Worm (Caenorhabditis elegans) whole organism, L1 larva: ENCODE measurements around the gene ilcr-1.
A peak's percentile ranks its signal among the peaks of the same experiment; 100 is the strongest.

ENCODE experiments used
- C16A3.4 ChIP-seq: fragments of 150-350 bp; optimal IDR thresholded peaks from 2 replicates; lab custom pipeline; 2014; ENCODE audit warnings: missing biosample characterization, missing genetic modification characterization
- C34B4.2 ChIP-seq: sonication (generic microtip); optimal IDR thresholded peaks from 2 replicates; lab custom pipeline; 2017; ENCODE audit warnings: mild to moderate bottlenecking, missing genetic modification characterization, missing compliant biosample characterization
- Y116A8C.19 ChIP-seq: sonication (generic microtip); optimal IDR thresholded peaks from 2 replicates; lab custom pipeline; 2016; ENCODE audit warnings: missing compliant biosample characterization, missing genetic modification characterization, borderline replicate concordance
- ceh-82 ChIP-seq, 3 experiments: fragments of 150-350 bp in 1 of 3; sonication (generic microtip) in 2 of 3; optimal IDR thresholded peaks; 2 replicates each; lab custom pipeline; 2014 to 2017; ENCODE audit warnings: missing biosample characterization in 3 of 3, missing genetic modification characterization in 3 of 3
- ces-1 ChIP-seq: fragments of 150-350 bp; optimal IDR thresholded peaks from 2 replicates; lab custom pipeline; 2014; ENCODE audit warnings: missing biosample characterization, missing genetic modification reagents, missing genetic modification characterization
- dpl-1 ChIP-seq, 3 experiments: fragments of 150-350 bp in 2 of 3; sonication (generic microtip) in 1 of 3; optimal IDR thresholded peaks; 2 replicates each; lab custom pipeline; 2014 to 2017; ENCODE audit warnings: missing biosample characterization in 3 of 3, missing genetic modification characterization in 3 of 3, missing genetic modification reagents in 3 of 3
- dsc-1 ChIP-seq: sonication (generic microtip); optimal IDR thresholded peaks from 2 replicates; lab custom pipeline; 2016; ENCODE audit warnings: mild to moderate bottlenecking, missing genetic modification characterization, missing compliant biosample characterization
- efl-1 ChIP-seq, 4 experiments: fragments of 150-350 bp; optimal IDR thresholded peaks in 3 of 4; peaks in 1 of 4; 1 replicate in 1 of 4; 2 replicates in 3 of 4; lab custom pipeline; 2014; ENCODE audit warnings: missing biosample characterization in 2 of 4, missing genetic modification characterization in 2 of 4, missing genetic modification reagents in 2 of 4
- egl-13 ChIP-seq: sonication (generic microtip); optimal IDR thresholded peaks from 2 replicates; lab custom pipeline; 2016; ENCODE audit warnings: missing genotype, missing genetic modification reagents, missing genetic modification characterization, missing compliant biosample characterization
- elt-2 ChIP-seq: sonication (generic microtip); optimal IDR thresholded peaks from 2 replicates; lab custom pipeline; 2016; ENCODE audit warnings: missing genetic modification characterization, mild to moderate bottlenecking, inconsistent platforms, missing compliant biosample characterization, missing genetic modification reagents
- fkh-10 ChIP-seq: sonication (generic microtip); optimal IDR thresholded peaks from 2 replicates; lab custom pipeline; 2017; ENCODE audit warnings: missing biosample characterization, missing genetic modification reagents, missing genetic modification characterization
- fkh-8 ChIP-seq: sonication (generic microtip); optimal IDR thresholded peaks from 2 replicates; lab custom pipeline; 2016; ENCODE audit warnings: mild to moderate bottlenecking, missing genetic modification characterization, missing compliant biosample characterization
- fos-1 ChIP-seq: fragments of 150-350 bp; optimal IDR thresholded peaks from 2 replicates; lab custom pipeline; 2014; ENCODE audit warnings: missing biosample characterization, missing genetic modification characterization
- isw-1 ChIP-seq: fragments of 200-800 bp; sonication (Bioruptor generic); IDR thresholded peaks from 2 replicates; pipeline ENCODE4 v1.3.6; 2022; ENCODE audit warnings: missing genetic modification characterization, missing compliant biosample characterization
- jun-1 ChIP-seq: fragments of 150-350 bp; optimal IDR thresholded peaks from 2 replicates; lab custom pipeline; 2014; ENCODE audit warnings: missing biosample characterization, missing genetic modification reagents, missing genetic modification characterization
- lin-14 ChIP-seq: fragments of 200-800 bp; sonication (Bioruptor generic); optimal IDR thresholded peaks from 2 replicates; lab custom pipeline; 2018; ENCODE audit warnings: mild to moderate bottlenecking, missing genetic modification characterization, moderate library complexity, missing compliant biosample characterization
- lin-35 ChIP-seq, 2 experiments: fragments of 150-350 bp; optimal IDR thresholded peaks; 2 replicates each; lab custom pipeline; 2014; ENCODE audit warnings: missing biosample characterization in 2 of 2, missing genetic modification characterization in 2 of 2, missing genetic modification reagents in 2 of 2
- lsy-2 ChIP-seq, 2 experiments: fragments of 150-350 bp; optimal IDR thresholded peaks; 2 replicates each; lab custom pipeline; 2014; ENCODE audit warnings: missing biosample characterization in 2 of 2, missing genetic modification characterization in 2 of 2
- mdl-1 ChIP-seq, 2 experiments: fragments of 150-350 bp; optimal IDR thresholded peaks; 2 replicates each; lab custom pipeline; 2014 to 2017; ENCODE audit warnings: missing biosample characterization in 2 of 2, missing genetic modification characterization in 2 of 2, inconsistent platforms in 1 of 2
- mep-1 ChIP-seq: fragments of 150-350 bp; optimal IDR thresholded peaks from 2 replicates; lab custom pipeline; 2014; ENCODE audit warnings: missing biosample characterization, missing genetic modification characterization
- nhr-12 ChIP-seq: sonication (generic microtip); optimal IDR thresholded peaks from 2 replicates; lab custom pipeline; 2017; ENCODE audit warnings: missing biosample characterization, missing genetic modification characterization
- nhr-237 ChIP-seq: fragments of 150-350 bp; optimal IDR thresholded peaks from 2 replicates; lab custom pipeline; 2014; ENCODE audit warnings: missing biosample characterization, missing genetic modification characterization
- nhr-47 ChIP-seq: sonication (generic microtip); optimal IDR thresholded peaks from 2 replicates; lab custom pipeline; 2016; ENCODE audit warnings: mild to moderate bottlenecking, missing genetic modification characterization, moderate library complexity, missing compliant biosample characterization
- nhr-71 ChIP-seq: sonication (generic microtip); optimal IDR thresholded peaks from 2 replicates; lab custom pipeline; 2016; ENCODE audit warnings: mild to moderate bottlenecking, missing genetic modification characterization, moderate library complexity, missing compliant biosample characterization
- nhr-77 ChIP-seq: fragments of 150-350 bp; optimal IDR thresholded peaks from 2 replicates; lab custom pipeline; 2014; ENCODE audit warnings: missing biosample characterization, missing genetic modification characterization
- pax-3 ChIP-seq: fragments of 200-800 bp; sonication (Bioruptor generic); optimal IDR thresholded peaks from 2 replicates; lab custom pipeline; 2018; ENCODE audit warnings: mild to moderate bottlenecking, missing genetic modification characterization, moderate library complexity, missing compliant biosample characterization
- pqm-1 ChIP-seq: sonication (generic microtip); optimal IDR thresholded peaks from 3 replicates; lab custom pipeline; 2017; ENCODE audit warnings: missing biosample characterization, missing genetic modification characterization
- snu-23 ChIP-seq: sonication (generic microtip); optimal IDR thresholded peaks from 2 replicates; lab custom pipeline; 2016; ENCODE audit warnings: missing genetic modification characterization, missing compliant biosample characterization
- swsn-7 ChIP-seq: sonication (generic microtip); optimal IDR thresholded peaks from 2 replicates; lab custom pipeline; 2016; ENCODE audit warnings: missing genetic modification characterization, missing compliant biosample characterization
- tbx-2 ChIP-seq: sonication (generic microtip); optimal IDR thresholded peaks from 2 replicates; lab custom pipeline; 2016; ENCODE audit warnings: missing genetic modification characterization, missing compliant biosample characterization
- unc-30 ChIP-seq: sonication (generic microtip); optimal IDR thresholded peaks from 2 replicates; lab custom pipeline; 2017; ENCODE audit warnings: missing biosample characterization, missing genetic modification characterization
- unc-86 ChIP-seq: sonication (generic microtip); optimal IDR thresholded peaks from 2 replicates; lab custom pipeline; 2016; ENCODE audit warnings: missing genetic modification characterization, missing compliant biosample characterization
- unc-98 ChIP-seq: fragments of 200-800 bp; sonication (Bioruptor generic); IDR thresholded peaks from 2 replicates; pipeline ENCODE4 v1.3.6; 2022; ENCODE audit warnings: missing genetic modification characterization, missing compliant biosample characterization
- xbp-1 ChIP-seq: sonication (generic microtip); optimal IDR thresholded peaks from 2 replicates; lab custom pipeline; 2016; ENCODE audit warnings: missing genetic modification characterization, missing compliant biosample characterization

ilcr-1 gene

DNA sequence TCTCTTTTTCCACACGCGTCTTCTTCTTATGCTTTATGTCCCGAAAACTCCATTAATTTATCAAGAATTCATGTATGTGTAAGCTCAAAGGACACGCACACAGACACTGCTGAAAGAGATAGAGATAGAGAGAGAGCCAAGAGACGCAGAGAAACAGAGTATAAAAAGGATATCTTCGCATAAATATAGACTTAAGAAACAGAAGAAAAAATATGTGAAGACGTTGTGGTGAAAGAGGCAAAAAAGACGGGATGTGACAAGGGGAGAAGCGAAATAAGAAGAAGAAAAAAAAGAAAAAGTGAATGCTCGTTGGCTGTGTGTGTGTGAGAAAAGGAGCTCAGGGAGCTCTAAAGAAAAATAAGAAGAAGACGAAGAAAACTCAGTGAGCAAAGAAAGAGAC lies 15.5 kb upstream of the ilcr-1 start (continued):
- TF ChIP-seq ceh-82 (tag; optimal IDR thresholded peaks at IDR 0.05; lab: Kevin White, UChicago) = peak in 1 of 3 experiments; percentile 42
- no peak for TF ChIP-seq C34B4.2 (tag; lab: Kevin White, UChicago)
- no peak for TF ChIP-seq unc-98 (GFP tag; lab: Robert Waterston, UW)
- TF ChIP-seq fkh-8 (tag; lab: Kevin White, UChicago) = peak; percentile 73
- TF ChIP-seq nhr-12 = no peak
- TF ChIP-seq lin-35 (GFP tag; optimal IDR thresholded peaks at IDR 0.05; lab: Kevin White, UChicago) = peak in 1 of 2 experiments; percentile 42
- 0 out of 2 replicates have a peak, but pooled peaks have one; percentile 12 for TF ChIP-seq isw-1
- no peak for TF ChIP-seq pqm-1 (tag; lab: Kevin White, UChicago)
- peak; percentile 62 for TF ChIP-seq nhr-47 (tag; lab: Kevin White, UChicago)
- TF ChIP-seq mdl-1 (tag; optimal IDR thresholded peaks at IDR 0.05; lab: Kevin White, UChicago) = no peak
- no peak for TF ChIP-seq Y116A8C.19 (tag; lab: Kevin White, UChicago)
- peak; percentile 38 for TF ChIP-seq pax-3 (tag; lab: Kevin White, UChicago)
- peak; percentile 0 for TF ChIP-seq fos-1 (tag; lab: Kevin White, UChicago)
- peak; percentile 73 for TF ChIP-seq nhr-71 (tag; lab: Kevin White, UChicago)

DNA sequence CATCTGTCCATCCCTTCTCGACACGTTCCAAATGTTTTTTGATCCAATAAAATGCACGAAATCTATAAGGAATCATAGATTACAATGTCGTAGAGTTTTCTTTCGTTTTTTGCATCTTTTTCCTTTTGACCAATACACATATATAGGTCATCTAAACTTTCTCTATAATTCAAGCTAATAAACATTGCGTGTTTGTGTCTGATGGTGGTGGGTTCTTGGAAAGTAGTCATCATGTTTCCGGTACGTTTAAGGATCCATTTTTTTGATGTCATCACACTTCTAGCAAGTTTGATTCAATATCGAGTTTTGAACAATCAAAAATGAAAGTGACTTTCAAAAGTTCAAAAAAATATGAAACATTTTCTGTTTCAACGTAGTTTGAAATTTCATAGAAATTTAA lies 7.4 kb upstream of the ilcr-1 start:
- TF ChIP-seq tbx-2 (tag; lab: Kevin White, UChicago) (no peak), nhr-71 (tag; lab: Kevin White, UChicago) (peak; percentile 68), nhr-47 (tag; lab: Kevin White, UChicago) (peak; percentile 17), egl-13 (tag; lab: Kevin White, UChicago) (peak; percentile 81)
- TF ChIP-seq, all 84 proteins: peak for 3

DNA sequence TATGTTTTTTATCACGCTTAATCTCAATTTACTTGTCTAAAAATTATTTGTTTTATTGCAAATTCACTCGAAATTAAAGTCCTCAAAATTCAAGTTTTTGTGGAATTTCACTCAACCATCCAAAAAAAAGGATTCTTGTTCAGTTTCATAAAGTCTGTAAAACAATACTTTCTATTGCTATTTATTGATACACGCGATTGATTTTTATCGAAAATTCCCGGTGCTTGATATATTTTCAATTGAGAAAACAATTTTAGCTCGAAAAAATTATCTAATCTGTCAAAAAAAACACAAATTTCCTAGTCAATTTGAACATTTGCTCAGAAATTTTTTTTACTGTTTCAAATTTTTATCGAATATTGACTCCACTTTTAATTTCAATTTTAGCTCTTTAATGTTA lies 6.3 kb upstream of the ilcr-1 start:
- no peak for TF ChIP-seq pax-3 (tag; lab: Kevin White, UChicago)
- no peak for TF ChIP-seq nhr-47 (tag; lab: Kevin White, UChicago)
- no peak for TF ChIP-seq nhr-71 (tag; lab: Kevin White, UChicago)
- TF ChIP-seq C16A3.4 = no peak
- TF ChIP-seq jun-1 (tag; lab: Kevin White, UChicago) = no peak
- TF ChIP-seq nhr-77 (tag; lab: Kevin White, UChicago) = no peak
- TF ChIP-seq lsy-2 (tag; optimal IDR thresholded peaks at IDR 0.05; lab: Kevin White, UChicago) = no peak
- TF ChIP-seq xbp-1 (tag; lab: Kevin White, UChicago) = no peak
- no peak for TF ChIP-seq fos-1 (tag; lab: Kevin White, UChicago)

DNA sequence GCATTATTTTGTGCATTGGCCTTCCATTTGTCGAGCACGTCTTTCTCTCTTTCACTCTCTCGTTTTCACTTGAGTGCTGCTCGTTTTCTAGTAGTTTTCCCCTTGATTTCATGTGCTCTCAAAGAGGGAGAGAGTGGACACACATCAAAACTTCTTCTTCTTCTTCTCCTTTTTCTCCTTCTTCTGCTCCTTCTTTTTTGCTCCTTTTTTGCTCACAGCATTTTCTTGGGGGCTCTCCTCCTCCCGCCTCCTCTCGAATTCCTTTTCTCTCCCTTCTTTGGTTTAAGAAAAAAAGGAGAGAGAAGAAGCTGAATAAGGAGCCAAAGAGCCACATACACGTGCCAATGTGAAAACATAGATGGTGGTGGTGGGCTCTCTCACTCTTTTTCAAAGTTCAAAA lies 3.7 kb upstream of the ilcr-1 start:
- TF ChIP-seq unc-86 (tag; lab: Kevin White, UChicago) (peak; percentile 43), nhr-12 (no peak), nhr-237 (tag; lab: Kevin White, UChicago) (no peak), mep-1 (tag; lab: Kevin White, UChicago) (no peak), nhr-47 (tag; lab: Kevin White, UChicago) (peak; percentile 54), swsn-7 (peak; percentile 31), dpl-1 (GFP tag; optimal IDR thresholded peaks at IDR 0.05; lab: Kevin White, UChicago) (peak in 1 of 3 experiments; percentile 5), fkh-8 (tag; lab: Kevin White, UChicago) (peak; percentile 76), lsy-2 (tag; optimal IDR thresholded peaks at IDR 0.05; lab: Kevin White, UChicago) (peak in 1 of 2 experiments; percentile 36), isw-1 (peak; percentile 11; the same call in 1 of the 2 replicates), nhr-71 (tag; lab: Kevin White, UChicago) (peak; percentile 60), ces-1 (no peak), lin-35 (GFP tag; optimal IDR thresholded peaks at IDR 0.05; lab: Kevin White, UChicago) (peak in 1 of 2 experiments; percentile 14), snu-23 (GFP tag; lab: Kevin White, UChicago) (peak; percentile 35), egl-13 (tag; lab: Kevin White, UChicago) (peak; percentile 40), tbx-2 (tag; lab: Kevin White, UChicago) (peak; percentile 34), efl-1 (optimal IDR thresholded peaks at IDR 0.05; lab: Kevin White, UChicago) (peak in 1 of 2 experiments; percentile 1), efl-1 (GFP tag; optimal IDR thresholded peaks at IDR 0.05 in 1 of 2; lab: Kevin White, UChicago) (no peak), lin-14 (GFP tag; lab: Kevin White, UChicago) (peak; percentile 87), fkh-10 (peak; percentile 65), dsc-1 (peak; percentile 26), elt-2 (no peak), ceh-82 (tag; optimal IDR thresholded peaks at IDR 0.05; lab: Kevin White, UChicago) (peak in 2 of 3 experiments; percentile 39 to 41), unc-30 (tag; lab: Kevin White, UChicago) (no peak)
